Worm (Caenorhabditis elegans) whole organism, young adult: ENCODE results near the gene E02C12.9.

Experiments
- F49E8.2 ChIP-seq: sonication (generic microtip); optimal IDR thresholded peaks from 3 replicates; lab custom pipeline; 2017; ENCODE audit warnings: missing genetic modification characterization, mild to moderate bottlenecking, missing compliant biosample characterization, antibody characterized with exemption, moderate library complexity; ENCODE audit not compliant: insufficient read depth
- F57A8.1 ChIP-seq: fragments of 200-800 bp; sonication (Bioruptor generic); optimal IDR thresholded peaks from 2 replicates; lab custom pipeline; 2018; ENCODE audit warnings: mild to moderate bottlenecking, missing genetic modification characterization, moderate library complexity, missing compliant biosample characterization
- F57C9.4 ChIP-seq: sonication (generic microtip); optimal IDR thresholded peaks from 2 replicates; lab custom pipeline; 2017; ENCODE audit warnings: mild to moderate bottlenecking, missing genetic modification characterization, missing compliant biosample characterization
- Y53F4B.3 ChIP-seq: fragments of 200-800 bp; sonication (Bioruptor generic); IDR thresholded peaks from 2 replicates; pipeline ENCODE4 v1.3.6; 2022; ENCODE audit warnings: missing genetic modification reagents, missing genetic modification characterization, missing compliant biosample characterization
- Y53G8AR.9 ChIP-seq: fragments of 200-800 bp; sonication (Bioruptor generic); conservative IDR thresholded peaks from 2 replicates; pipeline ENCODE4 v1.3.6; 2022; ENCODE audit warnings: missing genetic modification reagents, missing genetic modification characterization, missing compliant biosample characterization
- egl-44 ChIP-seq: fragments of 200-800 bp; sonication (Bioruptor generic); IDR thresholded peaks from 2 replicates; pipeline ENCODE4 v1.3.6; 2022; ENCODE audit warnings: missing genetic modification reagents, missing genetic modification characterization, missing compliant biosample characterization
- ekl-4 ChIP-seq: fragments of 200-800 bp; sonication (Bioruptor generic); IDR thresholded peaks from 2 replicates; pipeline ENCODE4 v1.3.6; 2022; ENCODE audit warnings: missing genetic modification reagents, missing genetic modification characterization, missing compliant biosample characterization
- him-1 ChIP-seq: sonication (generic microtip); optimal IDR thresholded peaks from 2 replicates; lab custom pipeline; 2016; ENCODE audit warnings: missing genotype, missing genetic modification reagents, missing genetic modification characterization, missing compliant biosample characterization
- lin-26 ChIP-seq: fragments of 200-800 bp; sonication (Bioruptor generic); IDR thresholded peaks from 2 replicates; pipeline ENCODE4 v1.3.6; 2022; ENCODE audit warnings: missing genetic modification reagents, missing genetic modification characterization, missing compliant biosample characterization
- madf-10 ChIP-seq: sonication (generic microtip); optimal IDR thresholded peaks from 2 replicates; lab custom pipeline; 2016; ENCODE audit warnings: mild to moderate bottlenecking, missing genetic modification characterization, missing compliant biosample characterization
- nfya-1 ChIP-seq: sonication (generic microtip); optimal IDR thresholded peaks from 2 replicates; lab custom pipeline; 2017; ENCODE audit warnings: antibody characterized with exemption, missing compliant biosample characterization, missing genetic modification characterization, borderline replicate concordance; ENCODE audit not compliant: insufficient read depth
- nhr-120 ChIP-seq: fragments of 200-800 bp; sonication (Bioruptor generic); IDR thresholded peaks from 2 replicates; pipeline ENCODE4 v1.3.6; 2022; ENCODE audit warnings: missing genetic modification characterization, missing compliant biosample characterization
- snpc-1.1 ChIP-seq: sonication (generic microtip); optimal IDR thresholded peaks from 2 replicates; lab custom pipeline; 2017; ENCODE audit warnings: missing genetic modification characterization, mild to moderate bottlenecking, missing compliant biosample characterization, antibody characterized with exemption, moderate library complexity, missing genotype, missing genetic modification reagents; ENCODE audit not compliant: insufficient read depth
- unc-62 ChIP-seq: fragments of 150-350 bp; optimal IDR thresholded peaks from 2 replicates; lab custom pipeline; 2014; ENCODE audit warnings: missing biosample characterization, missing genetic modification reagents, missing genetic modification characterization

DNA sequence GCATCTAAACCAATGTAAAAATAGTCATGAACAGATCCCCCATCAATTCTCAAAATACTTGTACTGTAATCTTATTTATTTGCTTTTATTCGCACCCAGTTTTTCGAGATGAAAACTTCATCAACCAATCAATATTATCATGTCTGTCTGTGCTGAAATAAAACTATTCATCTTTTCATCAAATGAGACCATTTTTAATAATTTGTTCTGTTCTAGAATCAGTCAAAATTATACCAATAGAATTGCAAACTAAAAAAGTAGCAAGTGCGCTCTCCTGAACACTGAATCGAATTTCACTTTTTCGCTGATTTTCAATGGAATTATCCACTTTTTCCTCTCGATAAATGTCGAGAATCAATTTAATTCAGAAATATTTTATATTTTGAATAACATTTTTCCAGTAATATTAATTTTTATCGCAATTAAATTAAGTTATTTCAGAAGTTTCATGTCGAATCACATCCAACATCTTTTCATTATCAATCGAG is 24.7 kb upstream of the E02C12.9 start, which contains the start of gene trpp-4:
- TF ChIP-seq unc-62 (GFP tag; lab: Kevin White, UChicago) (no peak), him-1 (tag; lab: Kevin White, UChicago) (no peak), Y53F4B.3 (GFP tag; lab: Robert Waterston, UW) (no peak), nhr-120 (GFP tag; lab: Robert Waterston, UW) (no peak), F49E8.2 (tag; lab: Kevin White, UChicago) (no peak), Y53G8AR.9 (no peak), egl-44 (GFP tag; lab: Robert Waterston, UW) (no peak), ekl-4 (GFP tag; lab: Robert Waterston, UW) (no peak), madf-10 (tag; lab: Kevin White, UChicago) (no peak), snpc-1.1 (tag; lab: Kevin White, UChicago) (no peak), F57C9.4 (tag; lab: Kevin White, UChicago) (no peak), F57A8.1 (GFP tag; lab: Kevin White, UChicago) (no peak), nfya-1 (no peak), lin-26 (GFP tag; lab: Robert Waterston, UW) (no peak)
